Worm (Caenorhabditis elegans) whole organism, L4 larva: ENCODE results near the gene acdh-8.

ENCODE experiments used
- R02D3.7 ChIP-seq: fragments of 150-350 bp; sonication (generic microtip); optimal IDR thresholded peaks from 3 replicates; lab custom pipeline; 2014; ENCODE audit warnings: missing biosample characterization, missing genetic modification characterization
- Y105C5A.15 ChIP-seq: fragments of 200-800 bp; sonication (Bioruptor generic); IDR thresholded peaks from 2 replicates; pipeline ENCODE4 v1.3.6; 2022; ENCODE audit warnings: missing genetic modification characterization, missing compliant biosample characterization
- ceh-32 ChIP-seq: sonication (generic microtip); optimal IDR thresholded peaks from 2 replicates; lab custom pipeline; 2016; ENCODE audit warnings: mild to moderate bottlenecking, missing genetic modification characterization, missing compliant biosample characterization; ENCODE audit not compliant: poor library complexity
- daf-12 ChIP-seq: fragments of 150-350 bp; optimal IDR thresholded peaks from 2 replicates; lab custom pipeline; 2014; ENCODE audit warnings: missing biosample characterization, missing genetic modification reagents, missing genetic modification characterization
- nhr-237 ChIP-seq: sonication (generic microtip); optimal IDR thresholded peaks from 2 replicates; lab custom pipeline; 2017; ENCODE audit warnings: missing biosample characterization, missing genetic modification characterization
- pqm-1 ChIP-seq: sonication (generic microtip); optimal IDR thresholded peaks from 2 replicates; lab custom pipeline; 2017; ENCODE audit warnings: missing biosample characterization, missing genetic modification characterization
- skn-1 ChIP-seq: fragments of 150-350 bp; optimal IDR thresholded peaks from 2 replicates; lab custom pipeline; 2014; ENCODE audit warnings: missing biosample characterization, missing genetic modification characterization
- spr-1 ChIP-seq: sonication (generic microtip); optimal IDR thresholded peaks from 2 replicates; lab custom pipeline; 2016; ENCODE audit warnings: mild to moderate bottlenecking, missing genetic modification characterization, missing compliant biosample characterization

DNA sequence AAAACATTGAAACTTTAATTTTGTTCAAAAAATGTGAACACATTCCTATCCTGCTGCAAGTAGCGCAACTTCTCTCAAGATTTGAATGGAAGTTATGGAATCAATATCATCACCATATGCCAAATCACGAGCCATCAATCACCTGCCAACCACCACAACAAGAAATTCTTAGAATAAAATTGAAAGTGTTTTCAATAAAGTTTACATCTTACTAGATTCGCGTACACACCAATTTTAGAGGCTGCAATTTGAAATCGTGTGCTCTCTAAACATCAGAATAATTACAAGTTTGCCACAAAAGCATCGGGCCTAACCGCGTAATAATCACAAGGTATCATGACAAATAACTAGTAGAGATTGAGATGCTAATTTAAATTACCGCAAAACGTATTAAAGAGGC, 19.4 kb upstream of the acdh-8 start:
- TF ChIP-seq pqm-1: no peak
- no peak for TF ChIP-seq Y105C5A.15 (GFP tag; lab: Robert Waterston, UW)
- no peak for TF ChIP-seq daf-12 (tag; lab: Kevin White, UChicago)
- no peak for TF ChIP-seq ceh-32
- TF ChIP-seq spr-1 (tag; lab: Kevin White, UChicago): no peak
- TF ChIP-seq skn-1 (tag; lab: Kevin White, UChicago): no peak
- TF ChIP-seq R02D3.7 (tag; lab: Kevin White, UChicago): no peak
- no peak for TF ChIP-seq nhr-237 (tag; lab: Kevin White, UChicago)
